Worm (Caenorhabditis elegans) whole organism, L4 larva: Measurements from ENCODE around the gene C36E6.2.

Experiments used
- F10B5.3 ChIP-seq: sonication (generic microtip); optimal IDR thresholded peaks from 2 replicates; lab custom pipeline; 2016; ENCODE audit warnings: mild to moderate bottlenecking, missing genetic modification characterization, missing compliant biosample characterization
- F37D6.2 ChIP-seq: sonication (generic microtip); optimal IDR thresholded peaks from 2 replicates; lab custom pipeline; 2016; ENCODE audit warnings: mild to moderate bottlenecking, missing genetic modification characterization, missing compliant biosample characterization
- R02D3.7 ChIP-seq: fragments of 150-350 bp; sonication (generic microtip); optimal IDR thresholded peaks from 3 replicates; lab custom pipeline; 2014; ENCODE audit warnings: missing biosample characterization, missing genetic modification characterization
- T26A8.4 ChIP-seq: fragments of 200-800 bp; sonication (Bioruptor generic); IDR thresholded peaks from 2 replicates; pipeline ENCODE4 v1.3.6; 2022; ENCODE audit warnings: missing genetic modification characterization, missing compliant biosample characterization
- Y105C5A.15 ChIP-seq: fragments of 200-800 bp; sonication (Bioruptor generic); IDR thresholded peaks from 2 replicates; pipeline ENCODE4 v1.3.6; 2022; ENCODE audit warnings: missing genetic modification characterization, missing compliant biosample characterization
- Y48G9A.11 ChIP-seq: fragments of 200-800 bp; sonication (Bioruptor generic); IDR thresholded peaks from 2 replicates; pipeline ENCODE4 v1.3.6; 2022; ENCODE audit warnings: missing genetic modification reagents, missing genetic modification characterization, missing compliant biosample characterization
- Y5F2A.4 ChIP-seq: fragments of 200-800 bp; sonication (Bioruptor generic); optimal IDR thresholded peaks from 2 replicates; lab custom pipeline; 2018; ENCODE audit warnings: mild to moderate bottlenecking, missing genetic modification characterization, missing compliant biosample characterization
- ZK546.5 ChIP-seq, 2 experiments: sonication (generic microtip); optimal IDR thresholded peaks; 2 replicates each; lab custom pipeline; 2017; ENCODE audit warnings: missing biosample characterization in 2 of 2, missing genetic modification characterization in 2 of 2
- aly-2 ChIP-seq: sonication (generic microtip); optimal IDR thresholded peaks from 2 replicates; lab custom pipeline; 2018; ENCODE audit warnings: missing biosample characterization, missing genetic modification characterization
- ceh-20 ChIP-seq: fragments of 200-800 bp; sonication (Bioruptor generic); IDR thresholded peaks from 2 replicates; pipeline ENCODE4 v1.3.6; 2022; ENCODE audit warnings: missing genetic modification reagents, missing genetic modification characterization, missing compliant biosample characterization
- ceh-28 ChIP-seq: fragments of 150-350 bp; optimal IDR thresholded peaks from 2 replicates; lab custom pipeline; 2014; ENCODE audit warnings: missing biosample characterization, missing genetic modification reagents, missing genetic modification characterization
- ctbp-1 ChIP-seq: fragments of 200-800 bp; sonication (Bioruptor generic); IDR thresholded peaks from 2 replicates; pipeline ENCODE4 v1.3.6; 2022; ENCODE audit warnings: missing genetic modification reagents, missing genetic modification characterization, missing compliant biosample characterization
- daf-19 ChIP-seq: fragments of 200-800 bp; sonication (Bioruptor generic); conservative IDR thresholded peaks from 2 replicates; pipeline ENCODE4 v1.3.6; 2022; ENCODE audit warnings: missing genetic modification characterization, missing compliant biosample characterization
- dmd-8 ChIP-seq: fragments of 200-800 bp; sonication (Bioruptor generic); IDR thresholded peaks from 2 replicates; pipeline ENCODE4 v1.3.6; 2022; ENCODE audit warnings: missing genetic modification characterization, missing compliant biosample characterization
- duxl-1 ChIP-seq: sonication (generic microtip); optimal IDR thresholded peaks from 2 replicates; lab custom pipeline; 2016; ENCODE audit warnings: mild to moderate bottlenecking, missing genetic modification characterization, moderate library complexity, missing compliant biosample characterization; ENCODE audit not compliant: poor library complexity
- dve-1 ChIP-seq: sonication (generic microtip); optimal IDR thresholded peaks from 2 replicates; lab custom pipeline; 2017; ENCODE audit warnings: antibody characterized with exemption, mild to moderate bottlenecking, missing genetic modification characterization, missing compliant biosample characterization; ENCODE audit not compliant: insufficient read depth
- egl-27 ChIP-seq: sonication (generic microtip); optimal IDR thresholded peaks from 3 replicates; lab custom pipeline; 2017; ENCODE audit warnings: missing biosample characterization, missing genetic modification reagents, missing genetic modification characterization
- fos-1 ChIP-seq: fragments of 150-350 bp; optimal IDR thresholded peaks from 2 replicates; lab custom pipeline; 2014; ENCODE audit warnings: missing biosample characterization, missing genetic modification characterization
- hif-1 ChIP-seq, 2 experiments: sonication (generic microtip); optimal IDR thresholded peaks; 2 replicates each; lab custom pipeline; 2016 to 2017; ENCODE audit warnings: missing compliant biosample characterization in 2 of 2, missing genetic modification characterization in 2 of 2, missing genetic modification reagents in 2 of 2, missing genotype in 2 of 2, mild to moderate bottlenecking in 1 of 2
- hlh-11 ChIP-seq: fragments of 200-800 bp; sonication (Bioruptor generic); optimal IDR thresholded peaks from 2 replicates; lab custom pipeline; 2018; ENCODE audit warnings: mild to moderate bottlenecking, missing genetic modification characterization, missing compliant biosample characterization
- hlh-30 ChIP-seq: sonication (generic microtip); optimal IDR thresholded peaks from 2 replicates; lab custom pipeline; 2017; ENCODE audit warnings: antibody characterized with exemption, mild to moderate bottlenecking, missing genetic modification characterization, missing compliant biosample characterization; ENCODE audit not compliant: insufficient read depth
- lin-1 ChIP-seq: fragments of 200-800 bp; sonication (Bioruptor generic); IDR thresholded peaks from 2 replicates; pipeline ENCODE4 v1.3.6; 2022; ENCODE audit warnings: missing genetic modification reagents, missing genetic modification characterization, missing compliant biosample characterization
- lin-29 ChIP-seq: fragments of 200-800 bp; sonication (Bioruptor generic); IDR thresholded peaks from 2 replicates; pipeline ENCODE4 v1.3.6; 2022; ENCODE audit warnings: missing genetic modification reagents, missing genetic modification characterization, missing compliant biosample characterization
- lsy-2 ChIP-seq, 2 experiments: fragments of 150-350 bp in 1 of 2; sonication (generic microtip) in 1 of 2; optimal IDR thresholded peaks; 2 replicates each; lab custom pipeline; 2014 to 2017; ENCODE audit warnings: missing biosample characterization in 2 of 2, missing genetic modification characterization in 2 of 2
- mdl-1 ChIP-seq, 2 experiments: fragments of 150-350 bp in 1 of 2; sonication (generic microtip) in 1 of 2; optimal IDR thresholded peaks; 2 replicates each; lab custom pipeline; 2014 to 2017; ENCODE audit warnings: missing biosample characterization in 2 of 2, missing genetic modification characterization in 2 of 2
- mep-1 ChIP-seq: fragments of 150-350 bp; sonication (generic microtip); optimal IDR thresholded peaks from 3 replicates; lab custom pipeline; 2014; ENCODE audit warnings: missing biosample characterization, missing genetic modification characterization
- mes-2 ChIP-seq: sonication (generic microtip); optimal IDR thresholded peaks from 2 replicates; lab custom pipeline; 2016; ENCODE audit warnings: missing genotype, mild to moderate bottlenecking, missing genetic modification characterization, missing compliant biosample characterization; ENCODE audit not compliant: poor library complexity, severe bottlenecking
- nhr-11 ChIP-seq: fragments of 150-350 bp; optimal IDR thresholded peaks from 2 replicates; lab custom pipeline; 2014; ENCODE audit warnings: missing biosample characterization, missing genetic modification characterization
- nhr-25 ChIP-seq: sonication (generic microtip); optimal IDR thresholded peaks from 2 replicates; lab custom pipeline; 2017; ENCODE audit warnings: missing genetic modification characterization, mild to moderate bottlenecking, missing compliant biosample characterization, antibody characterized with exemption, moderate library complexity, borderline replicate concordance; ENCODE audit not compliant: insufficient read depth
- nhr-28 ChIP-seq: fragments of 150-350 bp; optimal IDR thresholded peaks from 2 replicates; lab custom pipeline; 2014; ENCODE audit warnings: missing biosample characterization, missing genetic modification characterization
- nhr-77 ChIP-seq: fragments of 150-350 bp; optimal IDR thresholded peaks from 2 replicates; lab custom pipeline; 2014; ENCODE audit warnings: missing biosample characterization, missing genetic modification characterization
- php-3 ChIP-seq: fragments of 200-800 bp; sonication (Bioruptor generic); IDR thresholded peaks from 2 replicates; pipeline ENCODE4 v1.3.6; 2022; ENCODE audit warnings: missing genetic modification reagents, missing genetic modification characterization, missing compliant biosample characterization
- sdz-12 ChIP-seq: fragments of 200-800 bp; sonication (Bioruptor generic); optimal IDR thresholded peaks from 2 replicates; lab custom pipeline; 2018; ENCODE audit warnings: mild to moderate bottlenecking, missing genetic modification characterization, missing compliant biosample characterization
- tag-97 ChIP-seq: fragments of 200-800 bp; sonication (Bioruptor generic); IDR thresholded peaks from 2 replicates; pipeline ENCODE4 v1.3.6; 2022; ENCODE audit warnings: missing genetic modification characterization, missing compliant biosample characterization
- unc-130 ChIP-seq: sonication (generic microtip); optimal IDR thresholded peaks from 2 replicates; lab custom pipeline; 2016; ENCODE audit warnings: missing genetic modification reagents, missing genetic modification characterization, missing compliant biosample characterization
- unc-39 ChIP-seq: sonication (generic microtip); optimal IDR thresholded peaks from 2 replicates; lab custom pipeline; 2017; ENCODE audit warnings: missing biosample characterization, missing genetic modification characterization
- unc-62 ChIP-seq, 3 experiments: fragments of 150-350 bp in 1 of 3; sonication (generic microtip); optimal IDR thresholded peaks in 2 of 3; peaks in 1 of 3; 1 replicate in 1 of 3; 2 replicates in 2 of 3; lab custom pipeline; 2014 to 2017; ENCODE audit warnings: missing biosample characterization in 3 of 3, missing genetic modification characterization in 3 of 3, missing genetic modification reagents in 3 of 3, missing genotype in 1 of 3
- vab-7 ChIP-seq: fragments of 200-800 bp; sonication (Bioruptor generic); IDR thresholded peaks from 2 replicates; pipeline ENCODE4 v1.3.6; 2022; ENCODE audit warnings: missing genetic modification reagents, missing genetic modification characterization, missing compliant biosample characterization
- zag-1 ChIP-seq: fragments of 150-350 bp; optimal IDR thresholded peaks from 2 replicates; lab custom pipeline; 2014; ENCODE audit warnings: missing biosample characterization, missing genetic modification characterization
- zfp-2 ChIP-seq: sonication (generic microtip); optimal IDR thresholded peaks from 2 replicates; lab custom pipeline; 2016; ENCODE audit warnings: mild to moderate bottlenecking, missing genetic modification characterization, missing compliant biosample characterization
- zfp-3 ChIP-seq: fragments of 200-800 bp; sonication (Bioruptor generic); conservative IDR thresholded peaks from 2 replicates; pipeline ENCODE4 v1.3.6; 2022; ENCODE audit warnings: missing genetic modification reagents, missing genetic modification characterization, missing compliant biosample characterization
- ztf-11 ChIP-seq: fragments of 150-350 bp; optimal IDR thresholded peaks from 2 replicates; lab custom pipeline; 2014; ENCODE audit warnings: missing biosample characterization, missing genetic modification characterization

C36E6.2 gene

DNA sequence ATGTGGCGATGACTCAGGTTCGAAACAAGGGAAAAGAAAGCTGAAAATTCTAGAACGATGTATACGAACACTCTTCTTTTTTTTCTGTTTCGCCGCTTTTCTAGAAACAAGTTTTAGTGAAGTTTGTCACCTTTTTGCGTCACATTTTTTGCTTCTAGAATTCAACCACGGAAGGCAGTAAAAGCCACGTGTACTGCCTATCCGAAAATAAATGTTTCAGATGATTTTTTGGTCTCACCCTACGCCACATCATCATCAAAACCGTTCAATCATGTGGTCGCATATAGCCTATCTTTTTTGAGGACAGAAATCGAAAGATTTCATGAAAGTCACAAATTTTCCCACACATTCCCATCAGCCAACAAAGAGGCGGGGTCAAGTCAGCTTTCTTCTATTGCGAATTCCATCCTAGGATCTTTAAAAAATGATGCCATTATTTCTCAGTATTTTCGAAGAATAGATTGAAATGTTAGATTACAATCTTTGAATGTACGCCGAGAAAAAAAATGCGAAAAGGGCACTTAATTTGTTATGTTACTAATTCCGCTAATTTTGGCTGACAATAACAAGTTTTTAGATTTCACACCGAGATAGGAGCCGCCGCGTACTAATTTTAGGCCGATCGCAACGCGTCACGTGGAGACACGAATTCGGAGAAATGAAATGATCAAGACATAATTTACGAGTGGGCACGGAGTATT, 27.4 kb upstream of the C36E6.2 start (continued):
- TF ChIP-seq Y105C5A.15 (GFP tag; lab: Robert Waterston, UW) (no peak), nhr-77 (tag; lab: Kevin White, UChicago) (no peak), dve-1 (peak; percentile 4), aly-2 (no peak), R02D3.7 (tag; lab: Kevin White, UChicago) (no peak), php-3 (GFP tag; lab: Robert Waterston, UW) (no peak), zfp-3 (GFP tag; lab: Robert Waterston, UW) (no peak)
- TF ChIP-seq, all 104 proteins: peak for 12

- TF ChIP-seq unc-62 (GFP tag; optimal IDR thresholded peaks at IDR 0.05 in 1 of 2; lab: Kevin White, UChicago): peak in 1 of 2 experiments; percentile 98
- TF ChIP-seq unc-62 (tag; optimal IDR thresholded peaks at IDR 0.05; lab: Kevin White, UChicago): no peak
- TF ChIP-seq ceh-28 (tag; lab: Kevin White, UChicago): no peak
These were observed 26.9 kb upstream of the C36E6.2 start for ce11 chrX:17424595-17424913.

DNA sequence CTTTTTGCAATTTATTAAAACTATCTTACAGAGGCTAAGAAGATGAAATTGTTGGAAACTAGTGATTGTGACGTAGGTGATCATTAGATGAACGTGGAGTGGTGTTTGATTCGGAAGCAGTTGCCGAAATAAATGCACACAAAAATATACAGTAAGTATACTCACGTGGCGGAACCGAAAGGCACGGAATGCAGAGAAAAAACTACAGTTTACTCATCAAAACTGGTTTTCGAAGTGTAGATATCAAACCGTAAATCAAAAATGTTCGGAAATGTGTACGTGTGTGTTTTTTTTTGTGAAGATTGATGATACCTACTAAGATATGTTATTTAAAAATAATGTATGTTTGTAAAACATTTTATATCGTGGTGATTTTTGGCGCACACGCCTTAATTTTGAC, 24.8 kb upstream of the C36E6.2 start:
- TF ChIP-seq duxl-1 (tag; lab: Kevin White, UChicago) (no peak), ceh-20 (peak; percentile 45; the same call in 1 of the 2 replicates), nhr-28 (tag; lab: Kevin White, UChicago) (peak; percentile 17), nhr-25 (tag; lab: Kevin White, UChicago) (peak; percentile 11), unc-130 (GFP tag; lab: Kevin White, UChicago) (no peak), F37D6.2 (tag; lab: Kevin White, UChicago) (no peak)

DNA sequence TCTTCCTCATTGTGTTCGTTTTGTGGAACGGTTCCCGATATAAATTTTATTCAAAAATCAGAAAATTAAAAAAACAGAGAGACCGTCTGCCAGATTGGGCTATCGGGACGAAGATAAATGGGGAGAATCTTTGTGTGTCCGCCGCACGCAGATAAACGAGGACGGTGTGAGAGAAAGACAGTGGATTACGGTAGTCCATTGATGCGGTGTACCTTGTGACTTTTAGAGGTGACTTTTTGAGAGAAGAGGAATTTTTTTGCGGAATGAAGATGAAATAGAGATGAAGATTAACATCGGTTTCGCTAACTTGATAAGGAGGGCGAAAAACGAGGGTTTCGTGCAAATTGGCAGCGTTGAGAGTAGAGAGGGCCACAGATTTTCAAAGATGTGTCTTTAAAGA, 23.7 kb upstream of the C36E6.2 start:
- TF ChIP-seq ztf-11 (no peak), aly-2 (no peak), unc-62 (GFP tag; optimal IDR thresholded peaks at IDR 0.05 in 1 of 2; lab: Kevin White, UChicago) (peak in 1 of 2 experiments; percentile 98), unc-62 (tag; optimal IDR thresholded peaks at IDR 0.05; lab: Kevin White, UChicago) (no peak), ceh-20 (no peak), hlh-11 (tag; lab: Kevin White, UChicago) (peak; percentile 61), hif-1 (tag; optimal IDR thresholded peaks at IDR 0.05; lab: Kevin White, UChicago) (no peak), mep-1 (tag; lab: Kevin White, UChicago) (peak; percentile 43), nhr-28 (tag; lab: Kevin White, UChicago) (peak; percentile 70), lsy-2 (tag; optimal IDR thresholded peaks at IDR 0.05; lab: Kevin White, UChicago) (peak in 1 of 2 experiments; percentile 79), hlh-30 (peak; percentile 62), lin-1 (GFP tag; lab: Robert Waterston, UW) (no peak), sdz-12 (GFP tag; lab: Kevin White, UChicago) (no peak), dve-1 (no peak), unc-39 (no peak), tag-97 (GFP tag; lab: Robert Waterston, UW) (no peak), zag-1 (no peak), dmd-8 (GFP tag; lab: Robert Waterston, UW) (no peak), ZK546.5 (tag; optimal IDR thresholded peaks at IDR 0.05; lab: Kevin White, UChicago) (no peak), T26A8.4 (GFP tag; lab: Robert Waterston, UW) (no peak), Y48G9A.11 (GFP tag; lab: Robert Waterston, UW) (no peak), F10B5.3 (tag; lab: Kevin White, UChicago) (no peak), mdl-1 (tag; optimal IDR thresholded peaks at IDR 0.05; lab: Kevin White, UChicago) (peak in 1 of 2 experiments; percentile 11), nhr-11 (tag; lab: Kevin White, UChicago) (no peak), ctbp-1 (GFP tag; lab: Robert Waterston, UW) (no peak), egl-27 (no peak), lin-29 (GFP tag; lab: Robert Waterston, UW) (no peak), daf-19 (GFP tag; lab: Robert Waterston, UW) (no peak), vab-7 (no peak), mes-2 (no peak), Y5F2A.4 (GFP tag; lab: Kevin White, UChicago) (no peak), zfp-2 (no peak), fos-1 (tag; lab: Kevin White, UChicago) (no peak)
